Worm (Caenorhabditis elegans): ENCODE measurements around the gene R08C7.8.

The R08C7.8 gene

ce11 chrIV:4396052-4396821 lies 38.1 kb downstream of the R08C7.8 start:
- no peak for TF ChIP-seq nhr-77 (tag; optimal IDR thresholded peaks at IDR 0.05)
- TF ChIP-seq mep-1 (tag; optimal IDR thresholded peaks at IDR 0.05), result no peak
- TF ChIP-seq snpc-4 (tag; optimal IDR thresholded peaks at IDR 0.05), result no peak
- TF ChIP-seq dpl-1 (GFP tag; optimal IDR thresholded peaks at IDR 0.05), result no peak
- TF ChIP-seq rnt-1 (tag; optimal IDR thresholded peaks at IDR 0.05), result no peak
- no peak for TF ChIP-seq unc-130 (tag; optimal IDR thresholded peaks at IDR 0.05)
- no peak for TF ChIP-seq ceh-90 (tag; optimal IDR thresholded peaks at IDR 0.05)
- TF ChIP-seq lsy-2 (tag; optimal IDR thresholded peaks at IDR 0.05), result no peak
- no peak for TF ChIP-seq sup-37 (GFP tag; optimal IDR thresholded peaks at IDR 0.05)
- no peak for TF ChIP-seq fkh-8 (tag; optimal IDR thresholded peaks at IDR 0.05)
- TF ChIP-seq alr-1 (tag; optimal IDR thresholded peaks at IDR 0.05; ENCODE audit: borderline replicate concordance), result no peak
- peak in 1 of 2 experiments; percentile 20 for TF ChIP-seq lin-35 (GFP tag; optimal IDR thresholded peaks at IDR 0.05)
- TF ChIP-seq aha-1 (tag; optimal IDR thresholded peaks at IDR 0.05), result no peak
- no peak for TF ChIP-seq nhr-12 (tag; optimal IDR thresholded peaks at IDR 0.05)
- TF ChIP-seq ceh-8 (GFP tag; optimal IDR thresholded peaks at IDR 0.05), result no peak
- TF ChIP-seq egl-27 (tag; optimal IDR thresholded peaks at IDR 0.05), result no peak
- no peak for TF ChIP-seq sptf-1 (tag; optimal IDR thresholded peaks at IDR 0.05)
- no peak for TF ChIP-seq C16A3.4 (tag; optimal IDR thresholded peaks at IDR 0.05)
- no peak for TF ChIP-seq elt-2 (tag; optimal IDR thresholded peaks at IDR 0.05)
- TF ChIP-seq skn-1 (tag; optimal IDR thresholded peaks at IDR 0.05), result no peak
- TF ChIP-seq ama-1 (optimal IDR thresholded peaks at IDR 0.05), result no peak
- TF ChIP-seq nhr-90 (tag; optimal IDR thresholded peaks at IDR 0.05; ENCODE audit: poor library complexity), result no peak
- no peak for TF ChIP-seq ceh-63 (GFP tag; optimal IDR thresholded peaks at IDR 0.05)
- no peak for TF ChIP-seq hlh-4 (tag; optimal IDR thresholded peaks at IDR 0.05)
- no peak for TF ChIP-seq unc-62 (GFP tag; optimal IDR thresholded peaks at IDR 0.05)
- no peak for TF ChIP-seq fkh-10 (GFP tag; optimal IDR thresholded peaks at IDR 0.05)
- TF ChIP-seq hlh-17 (GFP tag; optimal IDR thresholded peaks at IDR 0.05; ENCODE audit: borderline replicate concordance), result no peak
- TF ChIP-seq lin-13 (GFP tag; optimal IDR thresholded peaks at IDR 0.05), result no peak
- peak; percentile 81 for TF ChIP-seq nhr-85 (tag)
- TF ChIP-seq pqm-1 (tag; optimal IDR thresholded peaks at IDR 0.05), result no peak
- TF ChIP-seq nhr-11 (tag; optimal IDR thresholded peaks at IDR 0.05), result no peak
- no peak for TF ChIP-seq mef-2 (tag; optimal IDR thresholded peaks at IDR 0.05)
- no peak for TF ChIP-seq egl-13 (tag; optimal IDR thresholded peaks at IDR 0.05)
- no peak for TF ChIP-seq aly-2 (tag; optimal IDR thresholded peaks at IDR 0.05)
- no peak for TF ChIP-seq Y116A8C.19 (tag; optimal IDR thresholded peaks at IDR 0.05; ENCODE audit: borderline replicate concordance)
- no peak for TF ChIP-seq nhr-19 (GFP tag; conservative IDR thresholded peaks at IDR 0.05)
- no peak for TF ChIP-seq irx-1 (tag; optimal IDR thresholded peaks at IDR 0.05)
- TF ChIP-seq nhr-47 (tag; optimal IDR thresholded peaks at IDR 0.05), result no peak
- no peak for TF ChIP-seq jun-1 (tag; optimal IDR thresholded peaks at IDR 0.05)
- TF ChIP-seq blmp-1 (tag; optimal IDR thresholded peaks at IDR 0.05), result peak; percentile 46
- no peak for TF ChIP-seq xbp-1 (tag; optimal IDR thresholded peaks at IDR 0.05)
- no peak for TF ChIP-seq pax-3 (tag; optimal IDR thresholded peaks at IDR 0.05)
- TF ChIP-seq lin-14 (GFP tag; optimal IDR thresholded peaks at IDR 0.05), result peak; percentile 46
- TF ChIP-seq efl-1 (optimal IDR thresholded peaks at IDR 0.05), result no peak
- TF ChIP-seq efl-1 (GFP tag; optimal IDR thresholded peaks at IDR 0.05 in 1 of 2), result no peak
- no peak for TF ChIP-seq lin-39 (tag; optimal IDR thresholded peaks at IDR 0.05)
- TF ChIP-seq unc-98 (GFP tag; IDR thresholded peaks at IDR 0.05), result no peak
- TF ChIP-seq F16B12.6 (tag; optimal IDR thresholded peaks at IDR 0.05), result no peak
- TF ChIP-seq swsn-7 (tag; optimal IDR thresholded peaks at IDR 0.05), result no peak
- TF ChIP-seq nhr-71 (tag; optimal IDR thresholded peaks at IDR 0.05), result peak; percentile 26
- TF ChIP-seq C34B4.2 (tag; optimal IDR thresholded peaks at IDR 0.05), result no peak
- TF ChIP-seq fos-1 (tag; optimal IDR thresholded peaks at IDR 0.05), result no peak
- no peak for TF ChIP-seq zag-1 (tag; optimal IDR thresholded peaks at IDR 0.05)

Measured in whole organism, L1 larva.